Worm (Caenorhabditis elegans) whole organism, L1 larva: ENCODE results near the gene dmd-9.
A peak's percentile ranks its signal among the peaks of the same experiment; 100 is the strongest.

ENCODE experiments used
- C16A3.4 ChIP-seq: fragments of 150-350 bp; optimal IDR thresholded peaks from 2 replicates; lab custom pipeline; 2014; ENCODE audit warnings: missing biosample characterization, missing genetic modification characterization
- aly-2 ChIP-seq: fragments of 150-350 bp; optimal IDR thresholded peaks from 2 replicates; lab custom pipeline; 2014; ENCODE audit warnings: missing biosample characterization, missing genetic modification characterization
- ama-1 ChIP-seq: fragments of 150-350 bp; optimal IDR thresholded peaks from 2 replicates; lab custom pipeline; 2014
- ceh-63 ChIP-seq: fragments of 200-800 bp; sonication (Bioruptor generic); optimal IDR thresholded peaks from 2 replicates; lab custom pipeline; 2018; ENCODE audit warnings: mild to moderate bottlenecking, missing genetic modification characterization, missing compliant biosample characterization
- ceh-82 ChIP-seq, 3 experiments: fragments of 150-350 bp in 1 of 3; sonication (generic microtip) in 2 of 3; optimal IDR thresholded peaks; 2 replicates each; lab custom pipeline; 2014 to 2017; ENCODE audit warnings: missing biosample characterization in 3 of 3, missing genetic modification characterization in 3 of 3
- ceh-88 ChIP-seq: fragments of 200-800 bp; sonication (Bioruptor generic); IDR thresholded peaks from 2 replicates; pipeline ENCODE4 v1.3.6; 2022; ENCODE audit warnings: missing genetic modification characterization, missing compliant biosample characterization
- ceh-90 ChIP-seq: sonication (generic microtip); optimal IDR thresholded peaks from 2 replicates; lab custom pipeline; 2016; ENCODE audit warnings: missing genetic modification characterization, missing compliant biosample characterization
- ces-1 ChIP-seq: fragments of 150-350 bp; optimal IDR thresholded peaks from 2 replicates; lab custom pipeline; 2014; ENCODE audit warnings: missing biosample characterization, missing genetic modification reagents, missing genetic modification characterization
- dpl-1 ChIP-seq, 3 experiments: fragments of 150-350 bp in 2 of 3; sonication (generic microtip) in 1 of 3; optimal IDR thresholded peaks; 2 replicates each; lab custom pipeline; 2014 to 2017; ENCODE audit warnings: missing biosample characterization in 3 of 3, missing genetic modification characterization in 3 of 3, missing genetic modification reagents in 3 of 3
- dsc-1 ChIP-seq: sonication (generic microtip); optimal IDR thresholded peaks from 2 replicates; lab custom pipeline; 2016; ENCODE audit warnings: mild to moderate bottlenecking, missing genetic modification characterization, missing compliant biosample characterization
- efl-1 ChIP-seq, 4 experiments: fragments of 150-350 bp; optimal IDR thresholded peaks in 3 of 4; peaks in 1 of 4; 1 replicate in 1 of 4; 2 replicates in 3 of 4; lab custom pipeline; 2014; ENCODE audit warnings: missing biosample characterization in 2 of 4, missing genetic modification characterization in 2 of 4, missing genetic modification reagents in 2 of 4
- egl-27 ChIP-seq, 2 experiments: fragments of 150-350 bp in 1 of 2; sonication (generic microtip); optimal IDR thresholded peaks; 3 replicates each; lab custom pipeline; 2017 to 2018; ENCODE audit warnings: missing biosample characterization in 2 of 2, missing genetic modification characterization in 2 of 2, missing genetic modification reagents in 2 of 2
- elt-2 ChIP-seq: sonication (generic microtip); optimal IDR thresholded peaks from 2 replicates; lab custom pipeline; 2016; ENCODE audit warnings: missing genetic modification characterization, mild to moderate bottlenecking, inconsistent platforms, missing compliant biosample characterization, missing genetic modification reagents
- elt-3 ChIP-seq, 6 experiments: fragments of 150-350 bp in 1 of 6; sonication (generic microtip); optimal IDR thresholded peaks; 2 replicates each; lab custom pipeline; 2017 to 2018; ENCODE audit warnings: missing biosample characterization in 6 of 6, missing genetic modification characterization in 6 of 6, inconsistent platforms in 1 of 6
- ets-5 ChIP-seq: fragments of 200-800 bp; sonication (Bioruptor generic); IDR thresholded peaks from 2 replicates; pipeline ENCODE4 v1.3.6; 2022; ENCODE audit warnings: missing genetic modification characterization, missing compliant biosample characterization
- fkh-10 ChIP-seq: sonication (generic microtip); optimal IDR thresholded peaks from 2 replicates; lab custom pipeline; 2017; ENCODE audit warnings: missing biosample characterization, missing genetic modification reagents, missing genetic modification characterization
- fkh-4 ChIP-seq: sonication (generic microtip); optimal IDR thresholded peaks from 2 replicates; lab custom pipeline; 2016; ENCODE audit warnings: missing compliant biosample characterization, missing genetic modification characterization, borderline replicate concordance
- fkh-8 ChIP-seq: sonication (generic microtip); optimal IDR thresholded peaks from 2 replicates; lab custom pipeline; 2016; ENCODE audit warnings: mild to moderate bottlenecking, missing genetic modification characterization, missing compliant biosample characterization
- hpl-2 ChIP-seq: fragments of 150-350 bp; optimal IDR thresholded peaks from 2 replicates; lab custom pipeline; 2014; ENCODE audit warnings: missing biosample characterization, missing genetic modification reagents, missing genetic modification characterization
- irx-1 ChIP-seq: sonication (generic microtip); optimal IDR thresholded peaks from 2 replicates; lab custom pipeline; 2016; ENCODE audit warnings: missing genetic modification characterization, missing compliant biosample characterization
- isw-1 ChIP-seq: fragments of 200-800 bp; sonication (Bioruptor generic); IDR thresholded peaks from 2 replicates; pipeline ENCODE4 v1.3.6; 2022; ENCODE audit warnings: missing genetic modification characterization, missing compliant biosample characterization
- jun-1 ChIP-seq: fragments of 150-350 bp; optimal IDR thresholded peaks from 2 replicates; lab custom pipeline; 2014; ENCODE audit warnings: missing biosample characterization, missing genetic modification reagents, missing genetic modification characterization
- lin-13 ChIP-seq: fragments of 150-350 bp; optimal IDR thresholded peaks from 2 replicates; lab custom pipeline; 2014; ENCODE audit warnings: missing biosample characterization, missing genetic modification reagents, missing genetic modification characterization
- lin-15B ChIP-seq: fragments of 150-350 bp; sonication (generic microtip); optimal IDR thresholded peaks from 3 replicates; lab custom pipeline; 2014; ENCODE audit warnings: missing biosample characterization, missing genetic modification characterization
- lsy-2 ChIP-seq, 2 experiments: fragments of 150-350 bp; optimal IDR thresholded peaks; 2 replicates each; lab custom pipeline; 2014; ENCODE audit warnings: missing biosample characterization in 2 of 2, missing genetic modification characterization in 2 of 2
- mab-9 ChIP-seq: fragments of 200-800 bp; sonication (Bioruptor generic); IDR thresholded peaks from 2 replicates; pipeline ENCODE4 v1.3.6; 2022; ENCODE audit warnings: missing genetic modification reagents, missing genetic modification characterization, missing compliant biosample characterization
- nhr-19 ChIP-seq: fragments of 200-800 bp; sonication (Bioruptor generic); conservative IDR thresholded peaks from 2 replicates; pipeline ENCODE4 v1.3.6; 2022; ENCODE audit warnings: missing genetic modification characterization, missing compliant biosample characterization
- nhr-237 ChIP-seq: fragments of 150-350 bp; optimal IDR thresholded peaks from 2 replicates; lab custom pipeline; 2014; ENCODE audit warnings: missing biosample characterization, missing genetic modification characterization
- nhr-28 ChIP-seq: fragments of 150-350 bp; optimal IDR thresholded peaks from 2 replicates; lab custom pipeline; 2014; ENCODE audit warnings: missing biosample characterization, missing genetic modification characterization
- nhr-47 ChIP-seq: sonication (generic microtip); optimal IDR thresholded peaks from 2 replicates; lab custom pipeline; 2016; ENCODE audit warnings: mild to moderate bottlenecking, missing genetic modification characterization, moderate library complexity, missing compliant biosample characterization
- nhr-71 ChIP-seq: sonication (generic microtip); optimal IDR thresholded peaks from 2 replicates; lab custom pipeline; 2016; ENCODE audit warnings: mild to moderate bottlenecking, missing genetic modification characterization, moderate library complexity, missing compliant biosample characterization
- nhr-76 ChIP-seq: sonication (generic microtip); optimal IDR thresholded peaks from 2 replicates; lab custom pipeline; 2017; ENCODE audit warnings: missing biosample characterization, missing genetic modification characterization
- nhr-77 ChIP-seq: fragments of 150-350 bp; optimal IDR thresholded peaks from 2 replicates; lab custom pipeline; 2014; ENCODE audit warnings: missing biosample characterization, missing genetic modification characterization
- nhr-85 ChIP-seq: sonication (generic microtip); peaks from one replicate; lab custom pipeline; 2016; ENCODE audit warnings: missing genetic modification characterization, inconsistent platforms, missing compliant biosample characterization
- nhr-90 ChIP-seq: sonication (generic microtip); optimal IDR thresholded peaks from 2 replicates; lab custom pipeline; 2016; ENCODE audit warnings: mild to moderate bottlenecking, missing genetic modification characterization, missing compliant biosample characterization; ENCODE audit not compliant: poor library complexity
- pag-3 ChIP-seq: sonication (generic microtip); optimal IDR thresholded peaks from 2 replicates; lab custom pipeline; 2017; ENCODE audit warnings: missing genetic modification characterization, mild to moderate bottlenecking, missing compliant biosample characterization, antibody characterized with exemption, borderline replicate concordance; ENCODE audit not compliant: insufficient read depth
- pax-3 ChIP-seq: fragments of 200-800 bp; sonication (Bioruptor generic); optimal IDR thresholded peaks from 2 replicates; lab custom pipeline; 2018; ENCODE audit warnings: mild to moderate bottlenecking, missing genetic modification characterization, moderate library complexity, missing compliant biosample characterization
- pqm-1 ChIP-seq: sonication (generic microtip); optimal IDR thresholded peaks from 3 replicates; lab custom pipeline; 2017; ENCODE audit warnings: missing biosample characterization, missing genetic modification characterization
- rnt-1 ChIP-seq: sonication (generic microtip); optimal IDR thresholded peaks from 2 replicates; lab custom pipeline; 2016; ENCODE audit warnings: mild to moderate bottlenecking, missing genetic modification characterization, moderate library complexity, missing compliant biosample characterization
- snpc-4 ChIP-seq: fragments of 150-350 bp; optimal IDR thresholded peaks from 2 replicates; lab custom pipeline; 2014; ENCODE audit warnings: missing biosample characterization, missing genetic modification characterization
- sup-37 ChIP-seq: fragments of 200-800 bp; sonication (Bioruptor generic); optimal IDR thresholded peaks from 2 replicates; lab custom pipeline; 2018; ENCODE audit warnings: mild to moderate bottlenecking, missing genetic modification characterization, missing compliant biosample characterization
- swsn-7 ChIP-seq: sonication (generic microtip); optimal IDR thresholded peaks from 2 replicates; lab custom pipeline; 2016; ENCODE audit warnings: missing genetic modification characterization, missing compliant biosample characterization
- tbx-2 ChIP-seq: sonication (generic microtip); optimal IDR thresholded peaks from 2 replicates; lab custom pipeline; 2016; ENCODE audit warnings: missing genetic modification characterization, missing compliant biosample characterization
- tlp-1 ChIP-seq: fragments of 150-350 bp; optimal IDR thresholded peaks from 2 replicates; lab custom pipeline; 2014; ENCODE audit warnings: missing biosample characterization, missing genetic modification characterization
- unc-130 ChIP-seq: fragments of 150-350 bp; optimal IDR thresholded peaks from 2 replicates; lab custom pipeline; 2017; ENCODE audit warnings: missing biosample characterization, missing genetic modification characterization, inconsistent platforms
- unc-30 ChIP-seq: sonication (generic microtip); optimal IDR thresholded peaks from 2 replicates; lab custom pipeline; 2017; ENCODE audit warnings: missing biosample characterization, missing genetic modification characterization
- unc-62 ChIP-seq: fragments of 150-350 bp; optimal IDR thresholded peaks from 2 replicates; lab custom pipeline; 2014; ENCODE audit warnings: missing biosample characterization, missing genetic modification reagents, missing genetic modification characterization
- unc-86 ChIP-seq: sonication (generic microtip); optimal IDR thresholded peaks from 2 replicates; lab custom pipeline; 2016; ENCODE audit warnings: missing genetic modification characterization, missing compliant biosample characterization
- xbp-1 ChIP-seq: sonication (generic microtip); optimal IDR thresholded peaks from 2 replicates; lab custom pipeline; 2016; ENCODE audit warnings: missing genetic modification characterization, missing compliant biosample characterization
- zag-1 ChIP-seq: fragments of 150-350 bp; optimal IDR thresholded peaks from 2 replicates; lab custom pipeline; 2014; ENCODE audit warnings: missing biosample characterization, missing genetic modification characterization
- zip-4 ChIP-seq: fragments of 200-800 bp; sonication (Bioruptor generic); optimal IDR thresholded peaks from 2 replicates; lab custom pipeline; 2018; ENCODE audit warnings: mild to moderate bottlenecking, missing genetic modification characterization, moderate library complexity, missing compliant biosample characterization
- ztf-4 ChIP-seq: fragments of 150-350 bp; optimal IDR thresholded peaks from 2 replicates; lab custom pipeline; 2014; ENCODE audit warnings: missing biosample characterization, missing genetic modification characterization

dmd-9 gene

DNA sequence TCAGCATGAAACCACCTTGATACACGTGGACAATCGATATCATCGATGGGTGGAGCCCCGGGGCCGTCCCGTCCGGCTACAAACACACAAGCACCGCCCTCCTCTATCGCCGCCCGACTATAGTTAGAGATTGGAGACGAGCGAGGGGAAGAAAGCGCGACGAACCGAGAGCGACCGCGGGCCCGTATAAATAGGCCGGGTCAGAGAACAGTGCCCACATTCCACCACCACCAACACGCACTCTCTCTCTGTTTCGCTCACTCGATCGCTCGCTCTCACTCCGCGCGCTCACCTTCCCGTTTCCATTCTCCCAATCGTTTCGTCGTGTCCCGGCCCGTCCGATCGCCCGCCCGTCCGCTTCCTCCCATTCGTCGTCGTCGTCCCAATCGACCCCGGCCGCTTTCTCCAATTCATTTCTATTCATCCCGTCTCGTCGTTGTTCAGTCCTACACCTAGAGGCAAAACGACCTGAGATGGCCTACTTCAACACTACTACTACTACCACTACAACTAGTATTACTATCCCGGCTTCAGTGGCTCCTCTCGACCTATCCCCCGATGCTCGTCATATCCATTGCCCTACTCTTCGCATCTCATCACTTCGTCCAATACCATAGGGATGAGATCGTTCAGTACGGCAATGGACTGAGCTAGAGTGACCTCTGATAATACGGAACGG is 21.5 kb downstream of the dmd-9 start:
- TF ChIP-seq pag-3 (tag; lab: Kevin White, UChicago) (no peak), nhr-28 (tag; lab: Kevin White, UChicago) (no peak), ces-1 (GFP tag; lab: Kevin White, UChicago) (no peak), nhr-237 (tag; lab: Kevin White, UChicago) (no peak), nhr-19 (GFP tag; lab: Robert Waterston, UW) (peak; percentile 69), isw-1 (GFP tag; lab: Robert Waterston, UW) (no peak), elt-2 (peak; percentile 49), hpl-2 (GFP tag; lab: Kevin White, UChicago) (no peak), lsy-2 (tag; optimal IDR thresholded peaks at IDR 0.05; lab: Kevin White, UChicago) (peak; percentile 26 to 42), dpl-1 (GFP tag; optimal IDR thresholded peaks at IDR 0.05; lab: Kevin White, UChicago) (peak in 2 of 3 experiments; percentile 15 to 29), nhr-47 (peak; percentile 72), unc-130 (tag; lab: Kevin White, UChicago) (peak; percentile 38), tbx-2 (tag; lab: Kevin White, UChicago) (peak; percentile 58), unc-62 (GFP tag; lab: Kevin White, UChicago) (no peak), aly-2 (tag; lab: Kevin White, UChicago) (no peak), C16A3.4 (tag; lab: Kevin White, UChicago) (peak; percentile 35), ceh-82 (tag; optimal IDR thresholded peaks at IDR 0.05; lab: Kevin White, UChicago) (peak in 1 of 3 experiments; percentile 7), rnt-1 (tag; lab: Kevin White, UChicago) (peak; percentile 67), ets-5 (GFP tag; lab: Robert Waterston, UW) (no peak), mab-9 (GFP tag; lab: Robert Waterston, UW) (no peak), fkh-4 (no peak), unc-30 (tag; lab: Kevin White, UChicago) (no peak), swsn-7 (tag; lab: Kevin White, UChicago) (peak; percentile 58), nhr-85 (tag; lab: Kevin White, UChicago) (peak; percentile 91), nhr-76 (peak; percentile 45), irx-1 (tag; lab: Kevin White, UChicago) (peak; percentile 28), pax-3 (tag; lab: Kevin White, UChicago) (no peak), tlp-1 (tag; lab: Kevin White, UChicago) (no peak), nhr-90 (tag; lab: Kevin White, UChicago) (peak; percentile 74), pqm-1 (no peak), jun-1 (tag; lab: Kevin White, UChicago) (peak; percentile 29), ztf-4 (tag; lab: Kevin White, UChicago) (peak; percentile 25), nhr-77 (tag; lab: Kevin White, UChicago) (no peak), nhr-71 (peak; percentile 79), xbp-1 (peak; percentile 72), ceh-88 (GFP tag; lab: Robert Waterston, UW) (no peak), unc-86 (tag; lab: Kevin White, UChicago) (no peak), fkh-8 (no peak), ceh-63 (GFP tag; lab: Kevin White, UChicago) (no peak), lin-15B (tag; lab: Kevin White, UChicago) (no peak), ama-1 (lab: Kevin White, UChicago) (peak; percentile 75), efl-1 (optimal IDR thresholded peaks at IDR 0.05; lab: Kevin White, UChicago) (peak; percentile 34 to 40), efl-1 (GFP tag; optimal IDR thresholded peaks at IDR 0.05 in 1 of 2; lab: Kevin White, UChicago) (peak; percentile 32 to 84), zag-1 (tag; lab: Kevin White, UChicago) (no peak), ceh-90 (tag; lab: Kevin White, UChicago) (no peak), fkh-10 (GFP tag; lab: Kevin White, UChicago) (no peak), elt-3 (tag; optimal IDR thresholded peaks at IDR 0.05; lab: Kevin White, UChicago) (peak in 2 of 6 experiments; percentile 55 to 57), zip-4 (GFP tag; lab: Kevin White, UChicago) (peak; percentile 20), sup-37 (peak; percentile 65), egl-27 (tag; optimal IDR thresholded peaks at IDR 0.05; lab: Kevin White, UChicago) (no peak), lin-13 (GFP tag; lab: Kevin White, UChicago) (peak; percentile 33), snpc-4 (tag; lab: Kevin White, UChicago) (peak; percentile 7), dsc-1 (peak; percentile 19)
